Fruit fly (Drosophila melanogaster): ENCODE measurements around the gene His4r.

The His4r gene

DNA sequence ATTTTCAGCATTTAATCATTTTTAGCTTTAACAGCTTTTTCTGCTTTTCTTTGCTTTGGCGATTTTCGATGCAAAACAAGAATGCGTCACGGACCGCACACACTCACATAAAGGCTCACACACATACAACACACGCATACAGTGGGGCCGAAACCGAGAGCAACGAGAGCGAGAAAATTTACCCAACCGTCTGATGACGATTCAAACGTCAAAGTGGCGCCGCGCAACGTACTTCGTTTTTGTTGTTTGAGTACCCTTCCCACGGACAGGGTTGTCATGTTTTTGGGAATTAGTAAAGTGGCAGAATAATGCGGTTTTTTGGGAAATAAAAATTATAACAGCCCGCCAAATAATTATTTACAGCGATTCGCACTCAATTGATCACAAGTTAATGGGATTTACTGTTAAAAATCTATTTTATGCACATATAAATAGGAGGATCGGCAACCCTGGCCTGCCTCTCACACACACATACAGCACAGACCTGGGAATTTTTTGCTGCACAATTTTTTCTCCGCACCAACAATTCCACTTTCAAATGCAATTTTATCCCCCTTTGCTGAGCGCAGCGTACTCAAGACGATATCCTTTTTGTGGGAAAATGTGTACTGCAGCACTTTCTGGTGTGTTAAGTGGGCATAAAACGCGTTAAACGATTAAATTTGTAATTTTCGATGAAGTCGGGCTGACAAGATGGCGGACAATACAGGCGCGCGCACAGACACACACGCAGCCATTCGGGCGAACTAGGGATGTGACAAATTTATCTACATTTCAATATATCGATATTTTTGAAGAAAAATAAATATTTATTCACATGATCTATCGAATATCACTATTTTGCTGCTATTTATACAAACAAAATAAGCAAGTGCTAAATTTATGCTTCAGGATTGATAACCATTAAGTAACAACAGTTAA is 29.7 kb downstream of the His4r start (continued):
- TF ChIP-seq CG30403 (GFP tag; optimal IDR thresholded peaks at IDR 0.05), result peak; percentile 93
- peak; percentile 70; the same call in 2 of the 3 replicates for TF ChIP-seq sr (GFP tag; IDR thresholded peaks at IDR 0.05)
- TF ChIP-seq CG9932 (GFP tag; IDR thresholded peaks at IDR 0.05), result peak; percentile 92
- TF ChIP-seq CG3726 (GFP tag; IDR thresholded peaks at IDR 0.05), result peak; percentile 82; the same call in 1 of the 3 replicates
- TF ChIP-seq sima (GFP tag; optimal IDR thresholded peaks at IDR 0.05), result peak; percentile 79
- peak; percentile 87 for TF ChIP-seq CG2202 (tag; optimal IDR thresholded peaks at IDR 0.05)
- TF ChIP-seq tap (tag; optimal IDR thresholded peaks at IDR 0.05), result peak; percentile 93
- TF ChIP-seq Sry-δ (GFP tag; optimal IDR thresholded peaks at IDR 0.05), result peak; percentile 79
- peak; percentile 92 for TF ChIP-seq CG16863 (GFP tag; optimal IDR thresholded peaks at IDR 0.05)
- TF ChIP-seq bsh (GFP tag; optimal IDR thresholded peaks at IDR 0.05), result peak; percentile 74 to 95
- TF ChIP-seq TFAM (GFP tag; optimal IDR thresholded peaks at IDR 0.05), result peak; percentile 37
- TF ChIP-seq Antp (GFP tag; optimal IDR thresholded peaks at IDR 0.05), result peak; percentile 88
- TF ChIP-seq Hand (GFP tag; optimal IDR thresholded peaks at IDR 0.05), result peak; percentile 93
- TF ChIP-seq ash1 (GFP tag; optimal IDR thresholded peaks at IDR 0.05), result peak; percentile 27
- no peak for TF ChIP-seq Lpt (GFP tag; optimal IDR thresholded peaks at IDR 0.05)
- TF ChIP-seq CG11560 (tag; IDR thresholded peaks at IDR 0.05), result peak; percentile 97
- TF ChIP-seq HmgZ (tag; optimal IDR thresholded peaks at IDR 0.05), result peak; percentile 94
- TF ChIP-seq wor (GFP tag; IDR thresholded peaks at IDR 0.05), result peak; percentile 82
- TF ChIP-seq CG11085 (GFP tag; IDR thresholded peaks at IDR 0.05), result peak; percentile 84
- TF ChIP-seq abd-A (tag; optimal IDR thresholded peaks at IDR 0.05), result peak; percentile 56
- TF ChIP-seq bbx (GFP tag; IDR thresholded peaks at IDR 0.05; ENCODE audit: partially characterized antibody), result peak; percentile 58; the same call in 1 of the 2 replicates
- TF ChIP-seq stc (GFP tag; IDR thresholded peaks at IDR 0.05), result peak; percentile 89
- peak; percentile 86 for TF ChIP-seq CG4617 (GFP tag; optimal IDR thresholded peaks at IDR 0.05; ENCODE audit: borderline replicate concordance)
- peak; percentile 96 for TF ChIP-seq CG13424 (tag; optimal IDR thresholded peaks at IDR 0.05)
- TF ChIP-seq Mes4 (GFP tag; optimal IDR thresholded peaks at IDR 0.05), result peak; percentile 86
- TF ChIP-seq Myb (GFP tag; optimal IDR thresholded peaks at IDR 0.05), result peak; percentile 81
- TF ChIP-seq Usf (GFP tag; optimal IDR thresholded peaks at IDR 0.05), result peak; percentile 86
- TF ChIP-seq CG3407 (GFP tag; optimal IDR thresholded peaks at IDR 0.05), result peak; percentile 81
- peak; percentile 96 for TF ChIP-seq CG12659 (GFP tag; optimal IDR thresholded peaks at IDR 0.05)
- TF ChIP-seq CG32772 (GFP tag; IDR thresholded peaks at IDR 0.05), result peak; percentile 86
- TF ChIP-seq p53 (GFP tag; optimal IDR thresholded peaks at IDR 0.05), result peak; percentile 87
- TF ChIP-seq CG31224 (GFP tag; IDR thresholded peaks at IDR 0.05), result peak; percentile 87
- TF ChIP-seq onecut (GFP tag; IDR thresholded peaks at IDR 0.05), result peak; percentile 93
- TF ChIP-seq HLHmδ (GFP tag; optimal IDR thresholded peaks at IDR 0.05), result peak; percentile 49
- peak; percentile 97 for TF ChIP-seq lab (GFP tag; optimal IDR thresholded peaks at IDR 0.05)
- peak; percentile 30; the same call in 1 of the 2 replicates for TF ChIP-seq hbn (GFP tag; IDR thresholded peaks at IDR 0.05; ENCODE audit: partially characterized antibody)
- peak; percentile 91 for TF ChIP-seq CG6854 (GFP tag; optimal IDR thresholded peaks at IDR 0.05)
- peak; percentile 22 for TF ChIP-seq psq (GFP tag; optimal IDR thresholded peaks at IDR 0.05)
- peak; percentile 39; the same call in 1 of the 3 replicates for TF ChIP-seq CG6791 (GFP tag; IDR thresholded peaks at IDR 0.05; ENCODE audit: partially characterized antibody)
- TF ChIP-seq Med (GFP tag), result peak; percentile 99
- TF ChIP-seq CG13296 (GFP tag; optimal IDR thresholded peaks at IDR 0.05), result peak; percentile 94
- peak; percentile 84 for TF ChIP-seq CG10267 (tag; optimal IDR thresholded peaks at IDR 0.05)
- peak; percentile 93 for TF ChIP-seq CG2712 (tag; optimal IDR thresholded peaks at IDR 0.05)
- TF ChIP-seq gsb-n (tag; optimal IDR thresholded peaks at IDR 0.05), result peak; percentile 92
- peak; percentile 32; the same call in 1 of the 2 replicates for TF ChIP-seq inv (GFP tag; IDR thresholded peaks at IDR 0.05; ENCODE audit: partially characterized antibody)
- TF ChIP-seq luna (GFP tag; optimal IDR thresholded peaks at IDR 0.05), result peak; percentile 85
- peak; percentile 84 for TF ChIP-seq Nf-YA (GFP tag; IDR thresholded peaks at IDR 0.05)
- TF ChIP-seq grn (GFP tag; optimal IDR thresholded peaks at IDR 0.05), result no peak
